ENCODE assay signal across 2 worm cellular contexts in genomic region chrX:10859622-10860021, ce11.
A peak's percentile ranks its signal among the peaks of the same experiment; 100 is the strongest.
TF ChIP-seq lines count a peak whose summit lies in the region.

No protein-coding gene starts in this region.

TF ChIP-seq in whole organism, L4 larva, 104 proteins besides CTCF, POLR2A, EP300 and RAD21:
- no peak for TF ChIP-seq aly-2 (tag; optimal IDR thresholded peaks at IDR 0.05; lab: Kevin White, UChicago)
- no peak for TF ChIP-seq nhr-41 (GFP tag; IDR thresholded peaks at IDR 0.05; lab: Robert Waterston, UW)
- TF ChIP-seq tag-97 (GFP tag; IDR thresholded peaks at IDR 0.05; lab: Robert Waterston, UW), result 0 out of 2 replicates have a peak, but pooled peaks have one; percentile 52
- TF ChIP-seq aha-1 (tag; lab: Kevin White, UChicago), result peak; percentile 56

TF ChIP-seq in whole organism, late embryonic, 69 proteins besides CTCF, POLR2A, EP300 and RAD21:
- TF ChIP-seq syd-9 (tag; optimal IDR thresholded peaks at IDR 0.05; lab: Kevin White, UChicago), result no peak
- no peak for TF ChIP-seq K02D7.2 (tag; optimal IDR thresholded peaks at IDR 0.05; lab: Kevin White, UChicago)
- peak; percentile 13 for TF ChIP-seq ahr-1 (tag; optimal IDR thresholded peaks at IDR 0.05; lab: Kevin White, UChicago)
- TF ChIP-seq gmeb-2 (tag; optimal IDR thresholded peaks at IDR 0.05; lab: Kevin White, UChicago), result no peak
- no peak for TF ChIP-seq tbx-7 (tag; optimal IDR thresholded peaks at IDR 0.05; lab: Kevin White, UChicago)
- no peak for TF ChIP-seq lin-11 (tag; optimal IDR thresholded peaks at IDR 0.05; lab: Kevin White, UChicago)
- no peak for TF ChIP-seq hlh-8 (tag; optimal IDR thresholded peaks at IDR 0.05; lab: Kevin White, UChicago)
